Fruit fly (Drosophila melanogaster) whole organism, prepupa: Measurements from ENCODE around the gene CG46244.

Experiments
- CG11762 ChIP-seq: fragments of 200-800 bp; sonication (Bioruptor generic); optimal IDR thresholded peaks from 3 replicates; lab custom pipeline; 2016; ENCODE audit warnings: missing biosample characterization, missing genetic modification characterization; ENCODE audit not compliant: insufficient read depth
- CG34406 ChIP-seq: fragments of 200-800 bp; sonication (Bioruptor generic); optimal IDR thresholded peaks from 3 replicates; lab custom pipeline; 2016; ENCODE audit warnings: missing biosample characterization, missing genetic modification characterization
- Hr38 ChIP-seq: sonication (Bioruptor generic); optimal IDR thresholded peaks from 2 replicates; lab custom pipeline; 2016; ENCODE audit warnings: missing biosample characterization, missing genetic modification characterization
- Lpt ChIP-seq: fragments of 200-800 bp; sonication (Bioruptor generic); optimal IDR thresholded peaks from 3 replicates; lab custom pipeline; 2016; ENCODE audit warnings: missing biosample characterization, missing genetic modification characterization
- spab ChIP-seq: fragments of 200-800 bp; sonication (Bioruptor generic); optimal IDR thresholded peaks from 2 replicates; lab custom pipeline; 2017; ENCODE audit warnings: missing biosample characterization, mild to moderate bottlenecking, missing genetic modification characterization, missing genetic modification reagents
- topi ChIP-seq: fragments of 200-800 bp; sonication (Bioruptor generic); optimal IDR thresholded peaks from 3 replicates; lab custom pipeline; 2016; ENCODE audit warnings: missing biosample characterization, missing genetic modification characterization

DNA sequence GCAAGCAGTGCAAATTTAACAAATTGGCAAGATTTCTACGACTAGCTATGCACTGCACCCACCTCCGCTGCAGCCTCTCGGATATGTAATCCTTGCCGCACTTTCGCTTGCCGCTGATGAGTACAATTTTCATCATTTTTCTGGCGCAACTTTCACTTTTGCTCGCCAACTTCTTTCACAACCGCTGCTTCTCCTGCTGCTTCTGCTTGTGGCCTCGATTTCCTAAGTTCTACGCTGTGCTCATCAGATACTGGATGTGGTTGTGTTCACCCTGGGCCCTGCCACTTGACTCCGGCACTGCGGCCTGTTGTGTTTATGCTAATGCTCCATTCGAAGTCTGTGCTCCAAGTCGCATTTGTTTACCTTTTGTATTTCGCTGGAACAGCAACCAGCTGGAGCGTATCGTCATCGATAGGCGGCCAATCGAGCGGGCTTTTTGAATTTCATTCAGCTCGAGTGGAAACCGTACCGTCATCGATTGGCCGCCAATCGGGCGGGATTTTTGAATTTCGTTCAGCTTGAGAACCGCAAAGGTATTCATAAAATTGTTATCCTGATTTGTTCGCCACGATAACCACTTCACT lies 26.3 kb upstream of the CG46244 start, which contains the start of gene Pmvk:
- TF ChIP-seq Lpt (GFP tag; lab: Kevin White, UChicago) (no peak), topi (GFP tag; lab: Kevin White, UChicago) (no peak), CG11762 (GFP tag; lab: Kevin White, UChicago) (no peak), CG34406 (GFP tag; lab: Kevin White, UChicago) (no peak), Hr38 (GFP tag; lab: Kevin White, UChicago) (no peak), spab (GFP tag; lab: Kevin White, UChicago) (no peak)
